Fruit fly (Drosophila melanogaster) whole organism, embryonic: Measurements from ENCODE around the gene kri.

Source experiments
- CG10366 ChIP-seq: fragments of 200-800 bp; sonication (Bioruptor generic); IDR thresholded peaks from 2 replicates; pipeline ENCODE4 v1.3.6; 2022; ENCODE audit warnings: missing biosample characterization, missing genetic modification characterization
- CG11504 ChIP-seq: fragments of 200-800 bp; sonication (Bioruptor generic); optimal IDR thresholded peaks from 3 replicates; lab custom pipeline; 2019; ENCODE audit warnings: missing biosample characterization, mild to moderate bottlenecking, missing genetic modification characterization, moderate library complexity
- CG12659 ChIP-seq: fragments of 200-800 bp; sonication (Bioruptor generic); optimal IDR thresholded peaks from 3 replicates; lab custom pipeline; 2017; ENCODE audit warnings: mild to moderate bottlenecking, missing biosample characterization, missing genetic modification reagents, missing genetic modification characterization
- CG15601 ChIP-seq: fragments of 200-800 bp; sonication (Bioruptor generic); optimal IDR thresholded peaks from 3 replicates; lab custom pipeline; 2019; ENCODE audit warnings: missing biosample characterization, mild to moderate bottlenecking, missing genetic modification characterization, moderate library complexity
- CG16779 ChIP-seq: fragments of 200-800 bp; sonication (Bioruptor generic); IDR thresholded peaks from 2 replicates; pipeline ENCODE4 v1.3.6; 2022; ENCODE audit warnings: missing biosample characterization, missing genetic modification characterization
- CG16813 ChIP-seq: fragments of 200-800 bp; sonication (Bioruptor generic); IDR thresholded peaks from 3 replicates; pipeline ENCODE4 v1.3.6; 2022; ENCODE audit warnings: missing biosample characterization, missing genetic modification characterization; ENCODE audit not compliant: partially characterized antibody
- CG18619 ChIP-seq: fragments of 200-800 bp; sonication (Bioruptor generic); optimal IDR thresholded peaks from 3 replicates; lab custom pipeline; 2017; ENCODE audit warnings: missing biosample characterization, mild to moderate bottlenecking, missing genetic modification characterization
- CG3838 ChIP-seq: fragments of 200-800 bp; sonication (Bioruptor generic); optimal IDR thresholded peaks from 3 replicates; lab custom pipeline; 2016; ENCODE audit warnings: missing biosample characterization, missing genetic modification characterization
- CG4282 ChIP-seq: fragments of 200-800 bp; sonication (Bioruptor generic); optimal IDR thresholded peaks from 2 replicates; lab custom pipeline; 2016; ENCODE audit warnings: missing biosample characterization, missing genetic modification characterization
- CG4617 ChIP-seq: fragments of 200-800 bp; sonication (Bioruptor generic); optimal IDR thresholded peaks from 3 replicates; lab custom pipeline; 2016; ENCODE audit warnings: missing biosample characterization, missing genetic modification characterization, borderline replicate concordance
- CG4707 ChIP-seq: fragments of 200-800 bp; sonication (Bioruptor generic); optimal IDR thresholded peaks from 2 replicates; lab custom pipeline; 2018; ENCODE audit warnings: missing biosample characterization, mild to moderate bottlenecking, missing genetic modification characterization, moderate library complexity
- CG4854 ChIP-seq: fragments of 200-800 bp; sonication (Bioruptor generic); optimal IDR thresholded peaks from 2 replicates; lab custom pipeline; 2016; ENCODE audit warnings: missing biosample characterization, missing genetic modification characterization, inconsistent platforms
- CG5180 ChIP-seq: fragments of 200-800 bp; sonication (Bioruptor generic); optimal IDR thresholded peaks from 3 replicates; lab custom pipeline; 2017; ENCODE audit warnings: missing biosample characterization, missing genetic modification characterization, mild to moderate bottlenecking, moderate library complexity, missing genetic modification reagents
- CG6854 ChIP-seq: fragments of 200-800 bp; sonication (Bioruptor generic); optimal IDR thresholded peaks from 3 replicates; lab custom pipeline; 2017; ENCODE audit warnings: missing biosample characterization, mild to moderate bottlenecking, missing genetic modification characterization
- CG7357 ChIP-seq: fragments of 200-800 bp; sonication (Bioruptor generic); IDR thresholded peaks from 3 replicates; pipeline ENCODE4 v1.3.6; 2022; ENCODE audit warnings: missing biosample characterization, missing genetic modification characterization
- CG7556 ChIP-seq: fragments of 200-800 bp; sonication (Bioruptor generic); optimal IDR thresholded peaks from 2 replicates; lab custom pipeline; 2017; ENCODE audit warnings: missing biosample characterization, mild to moderate bottlenecking, missing genetic modification characterization
- CG7839 ChIP-seq: fragments of 200-800 bp; sonication (Bioruptor generic); optimal IDR thresholded peaks from 3 replicates; lab custom pipeline; 2018; ENCODE audit warnings: missing biosample characterization, mild to moderate bottlenecking, missing genetic modification characterization, moderate library complexity
- CG9215 ChIP-seq: fragments of 200-800 bp; sonication (Bioruptor generic); IDR thresholded peaks from 2 replicates; pipeline ENCODE4 v1.3.6; 2022; ENCODE audit warnings: missing biosample characterization, missing genetic modification characterization
- Dbx ChIP-seq: fragments of 200-800 bp; sonication (Bioruptor generic); IDR thresholded peaks from 3 replicates; pipeline ENCODE4 v1.3.6; 2022; ENCODE audit warnings: missing biosample characterization, missing genetic modification characterization
- HLH3B ChIP-seq: fragments of 200-800 bp; sonication (Bioruptor generic); IDR thresholded peaks from 2 replicates; pipeline ENCODE4 v1.3.6; 2022; ENCODE audit warnings: missing biosample characterization, missing genetic modification characterization
- Hr51 ChIP-seq, 2 experiments: fragments of 200-800 bp; sonication (Bioruptor generic); optimal IDR thresholded peaks; 2 replicates in 1 of 2; 3 replicates in 1 of 2; lab custom pipeline; 2016 to 2018; ENCODE audit warnings: missing biosample characterization in 2 of 2, missing genetic modification characterization in 2 of 2, mild to moderate bottlenecking in 1 of 2, moderate library complexity in 1 of 2
- Lhr ChIP-seq: fragments of 200-800 bp; sonication (Bioruptor generic); optimal IDR thresholded peaks from 3 replicates; lab custom pipeline; 2017; ENCODE audit warnings: mild to moderate bottlenecking, missing biosample characterization, missing genetic modification reagents, missing genetic modification characterization
- MTF-1 ChIP-seq: fragments of 200-800 bp; sonication (Bioruptor generic); optimal IDR thresholded peaks from 2 replicates; lab custom pipeline; 2018; ENCODE audit warnings: missing biosample characterization, mild to moderate bottlenecking, missing genetic modification characterization, borderline replicate concordance
- NC2β ChIP-seq: fragments of 200-800 bp; sonication (Bioruptor generic); optimal IDR thresholded peaks from 2 replicates; lab custom pipeline; 2016; ENCODE audit warnings: missing biosample characterization, missing genetic modification characterization
- Nf-YB ChIP-seq: fragments of 200-800 bp; sonication (Bioruptor generic); optimal IDR thresholded peaks from 3 replicates; lab custom pipeline; 2019; ENCODE audit warnings: missing biosample characterization, mild to moderate bottlenecking, missing genetic modification characterization, moderate library complexity
- Scr ChIP-seq: fragments of 200-800 bp; sonication (Bioruptor generic); IDR thresholded peaks from 2 replicates; pipeline ENCODE4 v1.3.6; 2022; ENCODE audit warnings: missing biosample characterization, missing genetic modification characterization; ENCODE audit not compliant: partially characterized antibody
- al ChIP-seq: fragments of 200-800 bp; sonication (Bioruptor generic); IDR thresholded peaks from 2 replicates; pipeline ENCODE4 v1.3.6; 2022; ENCODE audit warnings: missing biosample characterization, missing genetic modification characterization
- ap ChIP-seq: fragments of 200-800 bp; sonication (Bioruptor generic); IDR thresholded peaks from 2 replicates; pipeline ENCODE4 v1.3.6; 2022; ENCODE audit warnings: missing biosample characterization, missing genetic modification characterization
- cas ChIP-seq: fragments of 200-800 bp; sonication (Bioruptor generic); IDR thresholded peaks from 2 replicates; pipeline ENCODE4 v1.3.6; 2022; ENCODE audit warnings: missing biosample characterization, missing genetic modification characterization
- da ChIP-seq: fragments of 200-800 bp; sonication (Bioruptor generic); optimal IDR thresholded peaks from 2 replicates; lab custom pipeline; 2016; ENCODE audit warnings: missing biosample characterization, missing genetic modification characterization
- fu2 ChIP-seq: fragments of 200-800 bp; sonication (Bioruptor generic); optimal IDR thresholded peaks from 2 replicates; lab custom pipeline; 2016; ENCODE audit warnings: missing biosample characterization, missing genetic modification characterization
- gro ChIP-seq: fragments of 200-800 bp; sonication (Bioruptor generic); optimal IDR thresholded peaks from 2 replicates; lab custom pipeline; 2016; ENCODE audit warnings: missing biosample characterization, missing genetic modification characterization
- hkb ChIP-seq, 2 experiments: fragments of 200-800 bp in 1 of 2; fragments of >200 bp in 1 of 2; sonication (Bioruptor generic) in 1 of 2; IDR thresholded peaks in 1 of 2; optimal IDR thresholded peaks in 1 of 2; 2 replicates each; pipeline versions ENCODE4 v1.3.6 to Lab custom; 2017 to 2022; ENCODE audit warnings: missing biosample characterization in 1 of 2, missing genetic modification characterization in 1 of 2
- lab ChIP-seq: fragments of 200-800 bp; sonication (Bioruptor generic); optimal IDR thresholded peaks from 3 replicates; lab custom pipeline; 2017; ENCODE audit warnings: missing biosample characterization, missing genetic modification characterization, mild to moderate bottlenecking, moderate library complexity, missing genetic modification reagents
- lov ChIP-seq, 2 experiments: fragments of 200-800 bp in 1 of 2; fragments of >200 bp in 1 of 2; sonication (Bioruptor generic) in 1 of 2; IDR thresholded peaks in 1 of 2; optimal IDR thresholded peaks in 1 of 2; 2 replicates in 1 of 2; 3 replicates in 1 of 2; pipeline versions ENCODE4 v1.3.6 to Lab custom; 2017 to 2022; ENCODE audit warnings: missing biosample characterization in 1 of 2, missing genetic modification characterization in 1 of 2
- mam ChIP-seq: fragments of 200-800 bp; sonication (Bioruptor generic); optimal IDR thresholded peaks from 3 replicates; lab custom pipeline; 2016; ENCODE audit warnings: missing biosample characterization, missing genetic modification characterization
- nom ChIP-seq: fragments of 200-800 bp; sonication (Bioruptor generic); optimal IDR thresholded peaks from 2 replicates; lab custom pipeline; 2017; ENCODE audit warnings: missing biosample characterization, missing genetic modification characterization, mild to moderate bottlenecking, moderate library complexity, missing genetic modification reagents
- onecut ChIP-seq: fragments of 200-800 bp; sonication (Bioruptor generic); IDR thresholded peaks from 2 replicates; pipeline ENCODE4 v1.3.6; 2022; ENCODE audit warnings: missing biosample characterization, missing genetic modification characterization
- p53 ChIP-seq: fragments of 200-800 bp; sonication (Bioruptor generic); optimal IDR thresholded peaks from 2 replicates; lab custom pipeline; 2016; ENCODE audit warnings: missing biosample characterization, missing genetic modification characterization
- pros ChIP-seq: fragments of 200-800 bp; sonication (Bioruptor generic); optimal IDR thresholded peaks from 3 replicates; lab custom pipeline; 2019; ENCODE audit warnings: missing biosample characterization, mild to moderate bottlenecking, missing genetic modification characterization, moderate library complexity
- ro ChIP-seq: fragments of 200-800 bp; sonication (Bioruptor generic); IDR thresholded peaks from 2 replicates; pipeline ENCODE4 v1.3.6; 2022; ENCODE audit warnings: missing biosample characterization, missing genetic modification characterization
- run ChIP-seq: fragments of 200-800 bp; sonication (Bioruptor generic); optimal IDR thresholded peaks from 3 replicates; lab custom pipeline; 2018; ENCODE audit warnings: missing biosample characterization, mild to moderate bottlenecking, missing genetic modification characterization
- slou ChIP-seq: fragments of 200-800 bp; sonication (Bioruptor generic); optimal IDR thresholded peaks from 3 replicates; lab custom pipeline; 2016; ENCODE audit warnings: missing biosample characterization, missing genetic modification characterization
- slp2 ChIP-seq: fragments of 200-800 bp; sonication (Bioruptor generic); optimal IDR thresholded peaks from 2 replicates; lab custom pipeline; 2016; ENCODE audit warnings: missing biosample characterization, missing genetic modification characterization
- sob ChIP-seq: fragments of 200-800 bp; sonication (Bioruptor generic); IDR thresholded peaks from 2 replicates; pipeline ENCODE4 v1.3.6; 2022; ENCODE audit warnings: missing biosample characterization, missing genetic modification characterization
- tna ChIP-seq: fragments of 200-800 bp; sonication (Bioruptor generic); IDR thresholded peaks from 2 replicates; pipeline ENCODE4 v1.3.6; 2022; ENCODE audit warnings: missing biosample characterization, missing genetic modification characterization; ENCODE audit not compliant: partially characterized antibody
- twi ChIP-seq: fragments of 200-800 bp; optimal IDR thresholded peaks from 2 replicates; lab custom pipeline; 2019; ENCODE audit warnings: missing biosample characterization, mild to moderate bottlenecking, missing genetic modification characterization, moderate library complexity
- usp ChIP-seq: fragments of >200 bp; optimal IDR thresholded peaks from 2 replicates; lab custom pipeline; 2017; ENCODE audit warnings: missing biosample characterization, missing genetic modification characterization

Gene kri

DNA sequence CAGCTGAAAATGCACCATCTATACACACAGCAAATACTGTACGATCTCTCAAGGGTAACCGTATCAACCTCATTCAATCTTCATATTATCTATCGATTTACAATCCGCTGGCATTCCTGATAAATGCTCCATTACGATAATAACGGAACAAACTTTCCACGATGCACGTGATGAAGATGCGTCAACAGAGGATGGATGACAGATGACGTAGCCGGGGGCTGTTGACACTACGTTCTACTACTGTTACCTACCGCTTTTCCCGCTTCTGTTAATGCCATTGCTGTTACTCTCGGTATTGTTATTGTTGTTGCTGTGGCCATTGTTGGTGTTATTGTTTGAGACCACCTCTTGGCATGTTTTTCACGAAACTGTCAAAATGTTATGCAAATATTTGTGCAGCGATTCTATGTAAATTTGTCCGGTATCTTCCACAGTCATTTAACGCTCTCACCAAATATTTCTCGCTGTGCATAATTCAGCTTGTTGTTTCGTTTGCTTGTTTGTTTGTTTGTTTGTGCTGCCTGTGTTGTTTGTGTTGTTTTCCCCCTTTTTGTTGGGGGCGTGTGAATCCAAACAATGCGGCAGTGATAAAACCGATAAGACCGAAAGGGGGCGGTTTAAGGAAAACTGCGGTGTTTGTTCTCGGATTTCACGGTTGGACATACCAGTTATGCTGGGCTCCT is 13.1 kb downstream of the kri start (continued):
- TF ChIP-seq Hr51 (GFP tag; optimal IDR thresholded peaks at IDR 0.05; lab: Kevin White, UChicago) (peak; percentile 60 to 80), MTF-1 (GFP tag; lab: Kevin White, UChicago) (peak; percentile 99), Dbx (GFP tag; lab: Robert Waterston, UW) (no peak), mam (GFP tag; lab: Kevin White, UChicago) (peak; percentile 4), usp (no peak), cas (GFP tag; lab: Robert Waterston, UW) (no peak), run (tag; lab: Kevin White, UChicago) (peak; percentile 73), Lhr (GFP tag; lab: Kevin White, UChicago) (peak; percentile 83), CG4854 (GFP tag; lab: Kevin White, UChicago) (peak; percentile 83), CG7839 (tag; lab: Kevin White, UChicago) (peak; percentile 65), CG18619 (GFP tag; lab: Kevin White, UChicago) (peak; percentile 80), Scr (no peak), CG7556 (peak; percentile 80), p53 (GFP tag; lab: Kevin White, UChicago) (peak; percentile 81), CG9215 (GFP tag; lab: Robert Waterston, UW) (no peak), CG5180 (GFP tag; lab: Kevin White, UChicago) (peak; percentile 85), nom (GFP tag; lab: Kevin White, UChicago) (no peak), ro (GFP tag; lab: Robert Waterston, UW) (no peak), da (GFP tag; lab: Kevin White, UChicago) (peak; percentile 60), hkb (optimal IDR thresholded peaks at IDR 0.05; lab: Kevin White, UChicago) (no peak), hkb (GFP tag; IDR thresholded peaks at IDR 0.05; lab: Robert Waterston, UW) (peak; percentile 83), CG16779 (GFP tag; lab: Robert Waterston, UW) (no peak), CG7357 (GFP tag; lab: Robert Waterston, UW) (0 out of 3 replicates have a peak, but pooled peaks have one; percentile 27), Nf-YB (GFP tag; lab: Kevin White, UChicago) (peak; percentile 72), sob (peak; percentile 69), onecut (GFP tag; lab: Robert Waterston, UW) (peak; percentile 82), lab (peak; percentile 88), CG16813 (GFP tag; lab: Robert Waterston, UW) (no peak), slp2 (GFP tag; lab: Kevin White, UChicago) (peak; percentile 71), tna (no peak), CG6854 (GFP tag; lab: Kevin White, UChicago) (peak; percentile 33), CG15601 (peak; percentile 89), al (no peak), gro (GFP tag; lab: Kevin White, UChicago) (no peak), CG11504 (peak; percentile 80), fu2 (GFP tag; lab: Kevin White, UChicago) (peak; percentile 40), NC2β (GFP tag; lab: Kevin White, UChicago) (peak; percentile 88), HLH3B (GFP tag; lab: Robert Waterston, UW) (peak; percentile 46; the same call in 1 of the 2 replicates), twi (peak; percentile 60), CG4282 (GFP tag; lab: Kevin White, UChicago) (peak; percentile 46), CG3838 (GFP tag; lab: Kevin White, UChicago) (peak; percentile 88), CG12659 (GFP tag; lab: Kevin White, UChicago) (peak; percentile 71), CG10366 (GFP tag; lab: Robert Waterston, UW) (peak; percentile 55), CG4707 (peak; percentile 85), slou (GFP tag; lab: Kevin White, UChicago) (no peak), pros (GFP tag; lab: Kevin White, UChicago) (no peak), lov (optimal IDR thresholded peaks at IDR 0.05; lab: Kevin White, UChicago) (no peak), lov (GFP tag; IDR thresholded peaks at IDR 0.05; lab: Robert Waterston, UW) (peak; percentile 68; the same call in 2 of the 3 replicates), CG4617 (peak; percentile 38), ap (GFP tag; lab: Robert Waterston, UW) (peak; percentile 40)
